Worm (Caenorhabditis elegans) whole organism, midembryonic: Measurements from ENCODE around the gene C28D4.18.

Experiments used
- T22C8.4 ChIP-seq: fragments of 200-800 bp; sonication (Bioruptor generic); IDR thresholded peaks from 2 replicates; pipeline ENCODE4 v1.3.6; 2022; ENCODE audit warnings: missing genetic modification characterization, missing compliant biosample characterization
- flt-1 ChIP-seq: fragments of 200-800 bp; sonication (Bioruptor generic); IDR thresholded peaks from 2 replicates; pipeline ENCODE4 v1.3.6; 2022; ENCODE audit warnings: missing genetic modification characterization, missing compliant biosample characterization
- ref-1 ChIP-seq: fragments of 200-800 bp; sonication (Bioruptor generic); conservative IDR thresholded peaks from 2 replicates; pipeline ENCODE4 v1.3.6; 2022; ENCODE audit warnings: missing genetic modification reagents, missing genetic modification characterization, missing compliant biosample characterization

DNA sequence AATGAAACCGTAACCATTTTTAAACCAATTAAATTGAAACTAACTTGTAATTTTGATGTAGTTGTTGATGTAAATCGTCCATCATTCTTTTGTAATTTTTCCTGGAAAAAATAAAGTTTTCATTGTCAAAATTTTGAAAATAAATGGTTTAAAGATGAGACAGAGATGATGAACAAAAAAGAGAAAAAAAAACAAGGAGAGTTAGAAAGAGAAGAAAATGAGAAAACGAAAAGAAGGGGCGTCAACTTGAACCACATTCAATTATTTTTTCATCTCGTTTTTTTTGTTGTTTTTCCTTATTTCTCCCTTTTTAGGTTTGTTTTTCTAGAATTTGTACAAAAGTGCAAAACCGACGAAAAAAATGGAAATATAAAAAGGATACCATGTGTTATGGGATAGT lies 49.5 kb upstream of the C28D4.18 start, which contains the start of gene nhr-34:
- TF ChIP-seq T22C8.4 (GFP tag; lab: Robert Waterston, UW) (no peak), flt-1 (GFP tag; lab: Robert Waterston, UW) (no peak), ref-1 (no peak)
